Worm (Caenorhabditis elegans) whole organism, mixed stage, embryonic: Measurements from ENCODE around the gene F57G8.7.

Experiments used
- M03D4.4 ChIP-seq: sonication (generic microtip); optimal IDR thresholded peaks from 2 replicates; lab custom pipeline; 2017; ENCODE audit warnings: mild to moderate bottlenecking, missing genetic modification characterization, missing compliant biosample characterization
- bed-3 ChIP-seq: fragments of 200-800 bp; sonication (Bioruptor generic); optimal IDR thresholded peaks from 3 replicates; lab custom pipeline; 2018; ENCODE audit warnings: mild to moderate bottlenecking, missing genetic modification characterization, moderate library complexity, missing compliant biosample characterization
- blmp-1 ChIP-seq: fragments of 150-350 bp; optimal IDR thresholded peaks from 2 replicates; lab custom pipeline; 2014; ENCODE audit warnings: missing biosample characterization, missing genetic modification characterization
- ceh-39 ChIP-seq: fragments of 150-350 bp; optimal IDR thresholded peaks from 2 replicates; lab custom pipeline; 2014; ENCODE audit warnings: missing biosample characterization, missing genetic modification characterization
- ceh-43 ChIP-seq: fragments of 200-800 bp; sonication (Bioruptor generic); optimal IDR thresholded peaks from 2 replicates; lab custom pipeline; 2018; ENCODE audit warnings: mild to moderate bottlenecking, missing genetic modification characterization, moderate library complexity, missing compliant biosample characterization
- ces-1 ChIP-seq: fragments of 150-350 bp; optimal IDR thresholded peaks from 2 replicates; lab custom pipeline; 2014; ENCODE audit warnings: missing biosample characterization, missing genetic modification reagents, missing genetic modification characterization
- elt-1 ChIP-seq: sonication (generic microtip); optimal IDR thresholded peaks from 2 replicates; lab custom pipeline; 2017; ENCODE audit warnings: missing genetic modification characterization, mild to moderate bottlenecking, missing compliant biosample characterization, antibody characterized with exemption, moderate library complexity, borderline replicate concordance; ENCODE audit not compliant: insufficient read depth
- elt-3 ChIP-seq: fragments of 150-350 bp; optimal IDR thresholded peaks from 2 replicates; lab custom pipeline; 2014; ENCODE audit warnings: missing biosample characterization, missing genetic modification characterization
- ham-2 ChIP-seq: fragments of 200-800 bp; sonication (Bioruptor generic); optimal IDR thresholded peaks from 2 replicates; lab custom pipeline; 2018; ENCODE audit warnings: mild to moderate bottlenecking, missing genetic modification characterization, missing compliant biosample characterization
- hlh-1 ChIP-seq: fragments of 150-350 bp; optimal IDR thresholded peaks from 2 replicates; lab custom pipeline; 2014; ENCODE audit warnings: missing biosample characterization, missing genetic modification reagents, missing genetic modification characterization
- lin-13 ChIP-seq: fragments of 150-350 bp; optimal IDR thresholded peaks from 2 replicates; lab custom pipeline; 2014; ENCODE audit warnings: missing biosample characterization, missing genetic modification characterization
- lsy-2 ChIP-seq: fragments of 150-350 bp; optimal IDR thresholded peaks from 2 replicates; lab custom pipeline; 2014; ENCODE audit warnings: missing biosample characterization, missing genetic modification characterization
- mls-2 ChIP-seq: sonication (generic microtip); optimal IDR thresholded peaks from 2 replicates; lab custom pipeline; 2016; ENCODE audit warnings: mild to moderate bottlenecking, missing genetic modification characterization, moderate library complexity, missing compliant biosample characterization
- nhr-2 ChIP-seq: fragments of 150-350 bp; optimal IDR thresholded peaks from 2 replicates; lab custom pipeline; 2014; ENCODE audit warnings: missing biosample characterization, missing genetic modification characterization
- nhr-237 ChIP-seq: fragments of 150-350 bp; optimal IDR thresholded peaks from 2 replicates; lab custom pipeline; 2014; ENCODE audit warnings: missing biosample characterization, missing genetic modification characterization
- nhr-28 ChIP-seq: fragments of 150-350 bp; optimal IDR thresholded peaks from 2 replicates; lab custom pipeline; 2014; ENCODE audit warnings: missing biosample characterization, missing genetic modification characterization
- pha-4 ChIP-seq: fragments of 150-350 bp; optimal IDR thresholded peaks from 2 replicates; lab custom pipeline; 2018; ENCODE audit warnings: missing biosample characterization, missing genetic modification reagents, missing genetic modification characterization
- snpc-4 ChIP-seq: fragments of 150-350 bp; optimal IDR thresholded peaks from 2 replicates; lab custom pipeline; 2014; ENCODE audit warnings: missing biosample characterization, missing genetic modification characterization
- sptf-1 ChIP-seq: sonication (generic microtip); optimal IDR thresholded peaks from 2 replicates; lab custom pipeline; 2017; ENCODE audit warnings: mild to moderate bottlenecking, missing genetic modification characterization, moderate library complexity, missing compliant biosample characterization
- tbx-8 ChIP-seq: fragments of 200-800 bp; sonication (Bioruptor generic); optimal IDR thresholded peaks from 2 replicates; lab custom pipeline; 2018; ENCODE audit warnings: mild to moderate bottlenecking, missing genetic modification characterization, moderate library complexity, missing compliant biosample characterization
- unc-120 ChIP-seq: sonication (generic microtip); optimal IDR thresholded peaks from 2 replicates; lab custom pipeline; 2017; ENCODE audit warnings: missing genetic modification characterization, missing compliant biosample characterization; ENCODE audit not compliant: poor library complexity, severe bottlenecking
- unc-39 ChIP-seq: fragments of 150-350 bp; optimal IDR thresholded peaks from 2 replicates; lab custom pipeline; 2014; ENCODE audit warnings: missing biosample characterization, missing genetic modification characterization
- unc-62 ChIP-seq: fragments of 150-350 bp; optimal IDR thresholded peaks from 2 replicates; lab custom pipeline; 2014; ENCODE audit warnings: missing biosample characterization, missing genetic modification reagents, missing genetic modification characterization
- zip-8 ChIP-seq: fragments of 150-350 bp; optimal IDR thresholded peaks from 2 replicates; lab custom pipeline; 2014; ENCODE audit warnings: missing biosample characterization, missing genetic modification characterization
- ztf-11 ChIP-seq: fragments of 150-350 bp; optimal IDR thresholded peaks from 2 replicates; lab custom pipeline; 2014; ENCODE audit warnings: missing biosample characterization, missing genetic modification characterization

Gene F57G8.7

ce11 chrV:16297070-16297469 is 31.9 kb upstream of the F57G8.7 start, which contains the start of gene srbc-83:
srbc-83 (plus strand) TSS chrV:16297370.
- TF ChIP-seq unc-39 (tag; lab: Kevin White, UChicago), result no peak
- no peak for TF ChIP-seq nhr-28
- no peak for TF ChIP-seq ces-1 (GFP tag; lab: Kevin White, UChicago)
- no peak for TF ChIP-seq ztf-11 (tag; lab: Kevin White, UChicago)
- TF ChIP-seq tbx-8 (GFP tag; lab: Kevin White, UChicago), result no peak
- TF ChIP-seq blmp-1, result no peak
- no peak for TF ChIP-seq nhr-237 (tag; lab: Kevin White, UChicago)
- TF ChIP-seq mls-2 (tag; lab: Kevin White, UChicago), result no peak
- TF ChIP-seq bed-3 (GFP tag; lab: Kevin White, UChicago), result no peak
- TF ChIP-seq hlh-1 (tag; lab: Kevin White, UChicago), result no peak
- no peak for TF ChIP-seq snpc-4 (tag; lab: Kevin White, UChicago)
- TF ChIP-seq ceh-39 (tag; lab: Kevin White, UChicago), result no peak
- no peak for TF ChIP-seq M03D4.4 (tag; lab: Kevin White, UChicago)
- no peak for TF ChIP-seq ham-2
- TF ChIP-seq sptf-1 (tag; lab: Kevin White, UChicago), result no peak
- no peak for TF ChIP-seq pha-4 (tag; lab: Kevin White, UChicago)
- TF ChIP-seq lsy-2 (tag; lab: Kevin White, UChicago), result no peak

- TF ChIP-seq sptf-1 (tag; lab: Kevin White, UChicago) (no peak), ceh-39 (tag; lab: Kevin White, UChicago) (no peak), zip-8 (tag; lab: Kevin White, UChicago) (no peak), nhr-2 (no peak), M03D4.4 (tag; lab: Kevin White, UChicago) (no peak)
Observed at ce11 chrV:16298669-16299068, 30.3 kb upstream of the F57G8.7 start, which contains the start of gene srbc-84. srbc-84 (plus strand) TSS chrV:16298969.

ce11 chrV:16299834-16300233 is 29.1 kb upstream of the F57G8.7 start:
- TF ChIP-seq ztf-11 (tag; lab: Kevin White, UChicago), result no peak
- TF ChIP-seq pha-4 (tag; lab: Kevin White, UChicago), result no peak
- TF ChIP-seq, all 35 proteins: peak for 0

- TF ChIP-seq bed-3 (GFP tag; lab: Kevin White, UChicago) (no peak), unc-120 (tag; lab: Kevin White, UChicago) (no peak), pha-4 (tag; lab: Kevin White, UChicago) (no peak)
Observed at ce11 chrV:16300276-16300675, 28.7 kb upstream of the F57G8.7 start, which contains the start of gene srbc-82. srbc-82 (plus strand) TSS chrV:16300576.

ce11 chrV:16302439-16302838 is 26.5 kb upstream of the F57G8.7 start, which contains the start of the genes C31A11.13 and oac-6:
C31A11.13 (minus strand) TSS chrV:16302551.
oac-6 (plus strand) TSS chrV:16302717.
- TF ChIP-seq nhr-237 (tag; lab: Kevin White, UChicago) (no peak), sptf-1 (tag; lab: Kevin White, UChicago) (no peak), blmp-1 (no peak), snpc-4 (tag; lab: Kevin White, UChicago) (no peak), elt-3 (tag; lab: Kevin White, UChicago) (no peak), mls-2 (tag; lab: Kevin White, UChicago) (no peak), ztf-11 (tag; lab: Kevin White, UChicago) (no peak), tbx-8 (GFP tag; lab: Kevin White, UChicago) (no peak)
- TF ChIP-seq, all 35 proteins: peak for 0

- no peak for TF ChIP-seq bed-3 (GFP tag; lab: Kevin White, UChicago)
- TF ChIP-seq lsy-2 (tag; lab: Kevin White, UChicago), result no peak
- TF ChIP-seq unc-62 (GFP tag; lab: Kevin White, UChicago), result no peak
- TF ChIP-seq elt-1 (tag; lab: Kevin White, UChicago), result no peak
- no peak for TF ChIP-seq nhr-237 (tag; lab: Kevin White, UChicago)
- TF ChIP-seq unc-120 (tag; lab: Kevin White, UChicago), result no peak
- TF ChIP-seq ztf-11 (tag; lab: Kevin White, UChicago), result no peak
Observed at ce11 chrV:16307253-16307652, 21.7 kb upstream of the F57G8.7 start, which contains the start of gene srxa-7. srxa-7 (plus strand) TSS chrV:16307553.

- TF ChIP-seq nhr-2 (no peak), lin-13 (tag; lab: Kevin White, UChicago) (no peak), unc-120 (tag; lab: Kevin White, UChicago) (no peak), unc-39 (tag; lab: Kevin White, UChicago) (no peak), ceh-43 (GFP tag; lab: Kevin White, UChicago) (no peak)
Observed at ce11 chrV:16308343-16308742, 20.6 kb upstream of the F57G8.7 start.
